Worm (Caenorhabditis elegans): ENCODE results near the gene elo-8.
"Not testable (repeated sequence)": the region's sequence is repeated elsewhere in the genome, so short reads cannot be mapped to it uniquely, and the experiment has no call there.

DNA sequence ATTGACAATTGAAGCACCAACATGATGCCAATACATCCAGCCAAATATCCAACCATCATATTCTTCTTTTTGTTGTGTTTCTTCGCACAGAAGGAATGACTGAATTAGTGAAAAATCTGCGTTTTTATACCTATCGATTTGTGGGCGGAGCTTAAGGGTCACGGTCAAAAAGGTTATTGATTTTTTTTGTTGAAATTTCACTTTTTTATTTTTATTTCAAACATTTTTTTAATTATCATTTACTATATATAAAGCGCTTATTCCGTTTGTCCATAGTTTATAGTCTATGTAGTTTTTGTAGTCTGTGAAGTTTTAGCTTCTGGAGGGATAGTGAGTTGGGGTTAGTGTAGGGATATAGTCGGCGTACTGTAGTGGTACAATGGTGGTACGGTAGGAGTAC lies 7.9 kb downstream of the elo-8 start, which contains the start of gene Y47D3A.13:
- not testable (repeated sequence) for TF ChIP-seq flt-1 (GFP tag; IDR thresholded peaks at IDR 0.05); aly-1 (tag; optimal IDR thresholded peaks at IDR 0.05); hmbx-1 (tag; optimal IDR thresholded peaks at IDR 0.05); scrt-1 (GFP tag; IDR thresholded peaks at IDR 0.05); ama-1 (optimal IDR thresholded peaks at IDR 0.05); tra-4 (tag; optimal IDR thresholded peaks at IDR 0.05); hnd-1 (tag; optimal IDR thresholded peaks at IDR 0.05); ceh-13 (GFP tag; optimal IDR thresholded peaks at IDR 0.05); ceh-36 (tag; optimal IDR thresholded peaks at IDR 0.05); tbx-37 (GFP tag; conservative IDR thresholded peaks at IDR 0.05); sea-1 (GFP tag; conservative IDR thresholded peaks at IDR 0.05); F13C5.2 (tag; optimal IDR thresholded peaks at IDR 0.05)

Data from whole organism, early embryonic.